Fruit fly (Drosophila melanogaster) whole organism, wandering third instar larva: ENCODE results near the gene Cubn.

Experiments
- Abd-B ChIP-seq: fragments of >200 bp; optimal IDR thresholded peaks from 2 replicates; lab custom pipeline; 2017; ENCODE audit warnings: missing biosample characterization, missing genetic modification characterization
- CG32264 ChIP-seq: fragments of 200-800 bp; sonication (Bioruptor generic); optimal IDR thresholded peaks from 2 replicates; lab custom pipeline; 2016; ENCODE audit warnings: missing biosample characterization, missing genetic modification characterization
- CG9705 ChIP-seq: fragments of 200-800 bp; sonication (Bioruptor generic); optimal IDR thresholded peaks from 2 replicates; lab custom pipeline; 2018; ENCODE audit warnings: missing biosample characterization, mild to moderate bottlenecking, missing genetic modification characterization
- CrebA ChIP-seq: fragments of 200-800 bp; sonication (Bioruptor generic); optimal IDR thresholded peaks from 2 replicates; lab custom pipeline; 2016; ENCODE audit warnings: missing biosample characterization, mild to moderate bottlenecking, missing genetic modification characterization, borderline replicate concordance
- Dfd ChIP-seq: fragments of >200 bp; optimal IDR thresholded peaks from 2 replicates; lab custom pipeline; 2017; ENCODE audit warnings: missing biosample characterization, missing genetic modification characterization
- Dif ChIP-seq: fragments of 200-275, 200-300 bp; sonication (Bioruptor generic); optimal IDR thresholded peaks from 2 replicates; lab custom pipeline; 2018; ENCODE audit warnings: missing biosample characterization, missing genetic modification characterization; ENCODE audit not compliant: partially characterized antibody
- GATAd ChIP-seq: sonication (Bioruptor generic); optimal IDR thresholded peaks from 2 replicates; lab custom pipeline; 2016; ENCODE audit warnings: missing biosample characterization, missing genetic modification characterization
- HLH106 ChIP-seq: fragments of 200-800 bp; optimal IDR thresholded peaks from 3 replicates; lab custom pipeline; 2019; ENCODE audit warnings: missing biosample characterization, mild to moderate bottlenecking, missing genetic modification characterization, moderate library complexity
- Hnf4 ChIP-seq: fragments of 200-800 bp; sonication (Bioruptor generic); optimal IDR thresholded peaks from 2 replicates; lab custom pipeline; 2016; ENCODE audit warnings: missing biosample characterization, mild to moderate bottlenecking, missing genetic modification characterization
- Hr78 ChIP-seq: fragments of >200 bp; optimal IDR thresholded peaks from 2 replicates; lab custom pipeline; 2017; ENCODE audit warnings: missing biosample characterization, missing genetic modification characterization
- Hr83 ChIP-seq: fragments of 200-300 bp; sonication (Bioruptor generic); optimal IDR thresholded peaks from 2 replicates; lab custom pipeline; 2016; ENCODE audit warnings: missing biosample characterization, mild to moderate bottlenecking, missing genetic modification characterization, moderate library complexity; ENCODE audit not compliant: poor library complexity, severe bottlenecking
- Jra ChIP-seq: sonication (Bioruptor generic); optimal IDR thresholded peaks from 2 replicates; lab custom pipeline; 2016; ENCODE audit warnings: missing biosample characterization, missing genetic modification characterization
- Mio ChIP-seq: sonication (Bioruptor generic); optimal IDR thresholded peaks from 2 replicates; lab custom pipeline; 2016; ENCODE audit warnings: missing biosample characterization, missing genetic modification characterization
- Myc ChIP-seq: fragments of >200 bp; optimal IDR thresholded peaks from 2 replicates; lab custom pipeline; 2017
- N ChIP-seq: fragments of >200 bp; optimal IDR thresholded peaks from 2 replicates; lab custom pipeline; 2018; ENCODE audit warnings: missing biosample characterization, missing external identifiers, missing genetic modification characterization
- OdsH ChIP-seq: fragments of 200-800 bp; sonication (Bioruptor generic); optimal IDR thresholded peaks from 2 replicates; lab custom pipeline; 2016; ENCODE audit warnings: missing biosample characterization, mild to moderate bottlenecking, missing genetic modification characterization
- Rel ChIP-seq, 2 experiments: fragments of 200-800 bp; sonication (Bioruptor generic) in 1 of 2; optimal IDR thresholded peaks; 2 replicates in 1 of 2; 3 replicates in 1 of 2; lab custom pipeline; 2016 to 2019; ENCODE audit warnings: mild to moderate bottlenecking in 2 of 2, missing biosample characterization in 2 of 2, missing genetic modification characterization in 2 of 2, moderate library complexity in 1 of 2
- Sp1 ChIP-seq: fragments of 200-800 bp; sonication (Bioruptor generic); optimal IDR thresholded peaks from 3 replicates; lab custom pipeline; 2019; ENCODE audit warnings: missing biosample characterization, mild to moderate bottlenecking, missing genetic modification characterization, moderate library complexity
- Vsx2 ChIP-seq: fragments of 200-300, 225-300 bp; sonication (Bioruptor generic); optimal IDR thresholded peaks from 2 replicates; lab custom pipeline; 2018; ENCODE audit warnings: missing biosample characterization, missing genetic modification characterization; ENCODE audit not compliant: partially characterized antibody
- br ChIP-seq: fragments of 200-800 bp; sonication (Bioruptor generic); optimal IDR thresholded peaks from 2 replicates; lab custom pipeline; 2016; ENCODE audit warnings: missing biosample characterization, missing genetic modification characterization
- brk ChIP-seq: fragments of 200-800 bp; sonication (Bioruptor generic); optimal IDR thresholded peaks from 2 replicates; lab custom pipeline; 2016; ENCODE audit warnings: missing biosample characterization, mild to moderate bottlenecking, missing genetic modification characterization
- dl ChIP-seq, 2 experiments: fragments of 175-275, 200-275 bp in 1 of 2; fragments of 200-275 bp in 1 of 2; sonication (Bioruptor generic); optimal IDR thresholded peaks; lab custom pipeline; 2018; ENCODE audit warnings: mild to moderate bottlenecking in 2 of 2, missing biosample characterization in 2 of 2, missing genetic modification characterization in 2 of 2, moderate library complexity in 2 of 2; ENCODE audit not compliant: partially characterized antibody in 2 of 2, insufficient read depth in 1 of 2
- dmrt93B ChIP-seq: fragments of 200-800 bp; sonication (Bioruptor generic); optimal IDR thresholded peaks from 2 replicates; lab custom pipeline; 2018; ENCODE audit warnings: missing biosample characterization, mild to moderate bottlenecking, missing genetic modification characterization
- dsf ChIP-seq: sonication (Bioruptor generic); optimal IDR thresholded peaks from 2 replicates; lab custom pipeline; 2016; ENCODE audit warnings: missing biosample characterization, missing genetic modification characterization, borderline replicate concordance
- ey ChIP-seq: fragments of 200-800 bp; sonication (Bioruptor generic); optimal IDR thresholded peaks from 2 replicates; lab custom pipeline; 2016; ENCODE audit warnings: missing biosample characterization, missing genetic modification characterization
- foxo ChIP-seq, 2 experiments: fragments of 200-800 bp; sonication (Bioruptor generic); optimal IDR thresholded peaks; 2 replicates in 1 of 2; 3 replicates in 1 of 2; lab custom pipeline; 2016 to 2017; ENCODE audit warnings: missing biosample characterization in 2 of 2, missing genetic modification characterization in 2 of 2
- fru ChIP-seq: fragments of 200-800 bp; sonication (Bioruptor generic); optimal IDR thresholded peaks from 3 replicates; lab custom pipeline; 2016; ENCODE audit warnings: missing biosample characterization, mild to moderate bottlenecking, missing genetic modification characterization
- h ChIP-seq: fragments of 200-800 bp; sonication (Bioruptor generic); optimal IDR thresholded peaks from 3 replicates; lab custom pipeline; 2016; ENCODE audit warnings: missing biosample characterization, mild to moderate bottlenecking, missing genetic modification characterization
- jim ChIP-seq: fragments of 175-275, 200-325 bp; sonication (Bioruptor generic); optimal IDR thresholded peaks from 2 replicates; lab custom pipeline; 2016; ENCODE audit warnings: missing biosample characterization, mild to moderate bottlenecking, missing genetic modification characterization
- lola ChIP-seq: fragments of >200 bp; optimal IDR thresholded peaks from 2 replicates; lab custom pipeline; 2017; ENCODE audit warnings: missing biosample characterization, missing genetic modification characterization
- pan ChIP-seq: fragments of >200 bp; optimal IDR thresholded peaks from 2 replicates; lab custom pipeline; 2017
- psq ChIP-seq: fragments of 200-800 bp; sonication (Bioruptor generic); optimal IDR thresholded peaks from 3 replicates; lab custom pipeline; 2017; ENCODE audit warnings: missing biosample characterization, mild to moderate bottlenecking, missing genetic modification characterization, moderate library complexity
- rgr ChIP-seq: fragments of 200-800 bp; sonication (Bioruptor generic); optimal IDR thresholded peaks from 3 replicates; lab custom pipeline; 2016; ENCODE audit warnings: missing biosample characterization, mild to moderate bottlenecking, missing genetic modification characterization
- sage ChIP-seq: fragments of 200-800 bp; sonication (Bioruptor generic); optimal IDR thresholded peaks from 2 replicates; lab custom pipeline; 2016; ENCODE audit warnings: missing biosample characterization, mild to moderate bottlenecking, missing genetic modification characterization
- sv ChIP-seq: fragments of 200-800 bp; sonication (Bioruptor generic); optimal IDR thresholded peaks from 3 replicates; lab custom pipeline; 2016; ENCODE audit warnings: missing biosample characterization, missing genetic modification characterization
- tai ChIP-seq: sonication (Bioruptor generic); optimal IDR thresholded peaks from 2 replicates; lab custom pipeline; 2016; ENCODE audit warnings: missing biosample characterization, missing genetic modification characterization
- usp ChIP-seq: fragments of >200 bp; optimal IDR thresholded peaks from 2 replicates; lab custom pipeline; 2017; ENCODE audit warnings: missing biosample characterization, missing genetic modification characterization
- woc ChIP-seq: sonication (Bioruptor generic); optimal IDR thresholded peaks from 2 replicates; lab custom pipeline; 2016; ENCODE audit warnings: missing biosample characterization, mild to moderate bottlenecking, missing genetic modification characterization

The Cubn gene

dm6 chrX:9583440-9584103 is 12.5 kb upstream of the Cubn start:
- TF ChIP-seq Jra (GFP tag; lab: Kevin White, UChicago), result no peak
- no peak for TF ChIP-seq Abd-B (GFP tag; lab: Kevin White, UChicago)
- no peak for TF ChIP-seq Hr83
- peak; percentile 79 for TF ChIP-seq OdsH (GFP tag; lab: Kevin White, UChicago)
- no peak for TF ChIP-seq dl (GFP tag; optimal IDR thresholded peaks at IDR 0.05; lab: Kevin White, UChicago; ENCODE audit: insufficient read depth in 1 of 2, partially characterized antibody in 2 of 2)
- peak; percentile 79 for TF ChIP-seq HLH106 (tag; lab: Kevin White, UChicago)
- no peak for TF ChIP-seq Mio
- TF ChIP-seq foxo (GFP tag; optimal IDR thresholded peaks at IDR 0.05; lab: Kevin White, UChicago), result peak in 1 of 2 experiments; percentile 86
- peak; percentile 69 for TF ChIP-seq ey
- peak; percentile 28 for TF ChIP-seq CrebA (GFP tag; lab: Kevin White, UChicago)
- TF ChIP-seq Myc (lab: Kevin White, UChicago), result no peak
- TF ChIP-seq h, result peak; percentile 65
- peak; percentile 49 for TF ChIP-seq Rel (GFP tag; optimal IDR thresholded peaks at IDR 0.05; lab: Kevin White, UChicago)
- TF ChIP-seq Rel (tag; optimal IDR thresholded peaks at IDR 0.05; lab: Kevin White, UChicago), result no peak
- TF ChIP-seq psq, result peak; percentile 37
- peak; percentile 17 for TF ChIP-seq CG32264 (GFP tag; lab: Kevin White, UChicago)
- TF ChIP-seq GATAd (GFP tag; lab: Kevin White, UChicago), result no peak
- TF ChIP-seq CG9705 (GFP tag; lab: Kevin White, UChicago), result peak; percentile 16
- TF ChIP-seq lola (GFP tag; lab: Kevin White, UChicago), result no peak
- TF ChIP-seq pan (lab: Kevin White, UChicago), result no peak
- TF ChIP-seq N (GFP tag; lab: Kevin White, UChicago), result no peak
- no peak for TF ChIP-seq Vsx2 (GFP tag; lab: Kevin White, UChicago)
- TF ChIP-seq dmrt93B (GFP tag; lab: Kevin White, UChicago), result peak; percentile 62
- peak; percentile 75 for TF ChIP-seq rgr
- no peak for TF ChIP-seq jim
- TF ChIP-seq usp (GFP tag; lab: Kevin White, UChicago), result no peak
- no peak for TF ChIP-seq woc (GFP tag; lab: Kevin White, UChicago)
- TF ChIP-seq sage (GFP tag; lab: Kevin White, UChicago), result peak; percentile 58
- TF ChIP-seq Hr78, result no peak
- TF ChIP-seq Sp1 (GFP tag; lab: Kevin White, UChicago), result peak; percentile 74
- TF ChIP-seq Dfd (GFP tag; lab: Kevin White, UChicago), result no peak
- no peak for TF ChIP-seq tai
- peak; percentile 46 for TF ChIP-seq br
- TF ChIP-seq fru (GFP tag; lab: Kevin White, UChicago), result peak; percentile 81
- no peak for TF ChIP-seq dsf (GFP tag; lab: Kevin White, UChicago)
- TF ChIP-seq sv (GFP tag; lab: Kevin White, UChicago), result peak; percentile 89

DNA sequence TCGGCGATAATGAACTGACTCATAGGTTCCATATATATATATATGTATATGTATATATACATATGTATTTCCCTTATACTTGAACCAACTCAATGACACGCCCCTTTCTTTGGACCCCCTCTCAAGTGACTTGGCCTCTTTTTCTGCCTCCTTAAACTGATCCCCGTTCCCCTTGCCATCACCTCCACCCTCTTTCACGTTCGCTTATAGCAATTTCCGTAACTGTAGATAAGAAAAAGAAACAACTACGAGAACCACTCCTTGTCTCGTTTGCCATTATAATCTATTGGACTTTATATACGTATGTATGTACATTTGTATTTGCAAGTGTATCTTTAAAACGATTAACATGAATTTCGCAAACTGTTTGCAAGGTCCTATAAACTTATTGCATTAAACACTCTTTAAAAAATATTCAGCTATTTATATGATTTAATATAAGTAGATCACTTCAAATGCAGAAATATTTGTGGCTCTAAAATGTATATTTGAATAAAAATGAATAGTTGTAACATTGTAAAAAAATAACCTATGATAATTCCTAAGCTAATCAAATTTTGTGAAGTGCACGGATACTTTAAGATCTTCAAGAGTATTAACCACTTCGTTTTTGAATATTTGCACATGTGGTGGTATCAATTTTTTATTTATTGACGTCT is 11.7 kb upstream of the Cubn start:
- TF ChIP-seq fru (GFP tag; lab: Kevin White, UChicago) (peak; percentile 64), brk (GFP tag; lab: Kevin White, UChicago) (peak; percentile 40), lola (GFP tag; lab: Kevin White, UChicago) (no peak), CrebA (GFP tag; lab: Kevin White, UChicago) (no peak), Hr83 (no peak), CG32264 (GFP tag; lab: Kevin White, UChicago) (no peak), pan (lab: Kevin White, UChicago) (no peak), ey (peak; percentile 55), foxo (GFP tag; optimal IDR thresholded peaks at IDR 0.05; lab: Kevin White, UChicago) (peak in 1 of 2 experiments; percentile 73), Rel (GFP tag; optimal IDR thresholded peaks at IDR 0.05; lab: Kevin White, UChicago) (no peak), Rel (tag; optimal IDR thresholded peaks at IDR 0.05; lab: Kevin White, UChicago) (peak; percentile 25), Hr78 (no peak), Dif (no peak), HLH106 (tag; lab: Kevin White, UChicago) (peak; percentile 70), OdsH (GFP tag; lab: Kevin White, UChicago) (peak; percentile 70), tai (no peak), Hnf4 (peak; percentile 22), CG9705 (GFP tag; lab: Kevin White, UChicago) (peak; percentile 1), Myc (lab: Kevin White, UChicago) (no peak), dmrt93B (GFP tag; lab: Kevin White, UChicago) (peak; percentile 41), woc (GFP tag; lab: Kevin White, UChicago) (peak; percentile 36), usp (GFP tag; lab: Kevin White, UChicago) (no peak), Dfd (GFP tag; lab: Kevin White, UChicago) (peak; percentile 14), Mio (no peak), rgr (peak; percentile 57), Sp1 (GFP tag; lab: Kevin White, UChicago) (peak; percentile 76), h (peak; percentile 68), br (peak; percentile 36), Jra (GFP tag; lab: Kevin White, UChicago) (peak; percentile 20), psq (peak; percentile 45)
